Worm (Caenorhabditis elegans): ENCODE data around the gene T26H5.14.

Gene T26H5.14

DNA sequence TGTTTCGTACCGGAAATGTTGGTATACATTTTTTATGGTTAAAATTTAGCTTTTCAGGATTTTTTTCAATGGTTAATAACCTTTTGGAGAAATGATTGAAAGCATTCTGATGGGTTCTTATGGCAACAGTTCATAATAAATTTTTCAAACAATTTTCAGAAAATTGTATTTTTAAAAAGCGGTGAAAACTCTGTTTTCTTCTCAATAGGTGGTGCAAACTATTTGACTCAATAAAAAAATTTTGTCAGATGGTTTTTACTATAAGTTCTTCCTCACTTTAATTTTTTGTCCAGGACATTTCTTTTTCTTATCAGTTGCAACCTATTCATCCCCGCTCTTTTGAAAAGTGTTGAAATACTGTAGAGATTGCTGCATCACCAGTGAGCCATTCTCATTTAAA lies at the start of gene T26H5.14:
Gene T26H5.14 (plus strand): TSS at position 301 of the 400 bp plus-strand sequence.
- peak; percentile 40 for TF ChIP-seq elt-2 (tag; optimal IDR thresholded peaks at IDR 0.05)
- TF ChIP-seq ceh-82 (tag; optimal IDR thresholded peaks at IDR 0.05) = no peak
- TF ChIP-seq snpc-4 (tag; optimal IDR thresholded peaks at IDR 0.05) = no peak
- TF ChIP-seq pqm-1 (tag; optimal IDR thresholded peaks at IDR 0.05) = no peak

DNA sequence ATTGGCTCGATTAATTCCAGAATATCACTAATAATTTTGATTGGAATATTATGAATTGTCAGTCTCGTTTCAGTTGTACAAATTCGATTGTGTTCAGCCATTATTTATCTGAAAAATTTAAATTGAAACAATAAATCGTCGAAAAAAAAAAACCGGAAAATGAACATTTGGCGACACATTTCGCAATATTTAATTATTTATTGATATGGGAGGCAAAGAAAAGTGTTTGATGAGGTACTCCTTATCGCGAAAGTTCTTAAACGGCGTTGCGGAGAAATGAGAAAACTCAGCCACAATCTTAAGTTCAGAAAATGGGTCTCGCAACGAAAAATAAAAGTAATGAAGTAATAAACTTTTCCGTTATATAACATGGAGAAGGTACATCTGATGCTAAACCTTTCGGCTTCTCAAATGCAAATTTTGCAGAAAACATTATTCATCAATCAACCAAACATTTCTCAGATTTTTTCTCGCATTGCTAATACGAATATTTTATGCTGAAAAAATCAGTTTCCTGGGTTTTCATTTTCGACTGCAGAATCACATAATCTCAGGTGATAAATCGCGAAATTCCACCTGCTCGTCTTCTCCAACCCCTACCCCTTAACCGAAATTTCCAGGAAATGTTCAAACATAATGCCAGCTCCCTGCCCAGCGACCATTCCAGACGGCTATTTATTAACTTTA lies 49.1 kb upstream of the T26H5.14 start, which contains the start of the genes T06E6.15 and sri-7:
Gene T06E6.15 (minus strand): TSS at position 101 of the 687 bp plus-strand sequence.
Gene sri-7 (plus strand): TSS at position 637 of the 687 bp plus-strand sequence.
- TF ChIP-seq egl-5 (tag; optimal IDR thresholded peaks at IDR 0.05) = no peak
- no peak for TF ChIP-seq egl-27 (tag; optimal IDR thresholded peaks at IDR 0.05)
- no peak for TF ChIP-seq ceh-82 (tag; optimal IDR thresholded peaks at IDR 0.05)
- TF ChIP-seq unc-62 (GFP tag; optimal IDR thresholded peaks at IDR 0.05) = no peak
- no peak for TF ChIP-seq unc-39 (tag; optimal IDR thresholded peaks at IDR 0.05)
- no peak for TF ChIP-seq nhr-25 (tag; optimal IDR thresholded peaks at IDR 0.05)
- no peak for TF ChIP-seq jun-1 (tag; optimal IDR thresholded peaks at IDR 0.05)
- no peak for TF ChIP-seq skn-1 (tag; optimal IDR thresholded peaks at IDR 0.05)
- TF ChIP-seq nhr-28 (tag; optimal IDR thresholded peaks at IDR 0.05) = no peak
- TF ChIP-seq fos-1 (tag; optimal IDR thresholded peaks at IDR 0.05) = no peak
- no peak for TF ChIP-seq nhr-67 (tag; optimal IDR thresholded peaks at IDR 0.05)
- no peak for TF ChIP-seq ztf-4 (tag; optimal IDR thresholded peaks at IDR 0.05)

DNA sequence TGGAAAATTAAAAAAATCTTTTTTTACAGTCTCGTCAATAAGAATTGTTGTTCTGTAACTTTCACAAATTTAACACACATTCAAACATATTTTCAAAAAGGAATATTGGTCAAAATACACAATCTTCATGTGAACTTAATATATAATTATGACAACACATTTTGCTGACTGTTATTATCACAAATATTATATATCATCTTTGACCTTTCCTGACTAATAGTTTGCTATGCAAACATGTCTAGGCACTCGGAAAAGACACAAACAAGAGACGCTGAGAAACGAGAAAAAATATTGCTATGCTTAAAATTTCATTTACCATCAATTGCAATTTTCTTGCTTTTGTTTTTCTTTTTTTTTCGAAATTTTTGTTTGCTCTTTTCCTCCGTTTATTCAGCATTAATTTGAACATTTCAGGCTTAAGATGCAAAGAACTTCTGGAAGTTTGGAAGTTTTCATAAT lies 47.1 kb upstream of the T26H5.14 start, which contains the start of gene fbxa-135:
Gene fbxa-135 (plus strand): TSS at position 409 of the 459 bp plus-strand sequence.
- TF ChIP-seq ceh-82 (tag; optimal IDR thresholded peaks at IDR 0.05) (no peak), pha-4 (tag; optimal IDR thresholded peaks at IDR 0.05) (peak; percentile 41), elt-1 (tag; optimal IDR thresholded peaks at IDR 0.05) (no peak)

DNA sequence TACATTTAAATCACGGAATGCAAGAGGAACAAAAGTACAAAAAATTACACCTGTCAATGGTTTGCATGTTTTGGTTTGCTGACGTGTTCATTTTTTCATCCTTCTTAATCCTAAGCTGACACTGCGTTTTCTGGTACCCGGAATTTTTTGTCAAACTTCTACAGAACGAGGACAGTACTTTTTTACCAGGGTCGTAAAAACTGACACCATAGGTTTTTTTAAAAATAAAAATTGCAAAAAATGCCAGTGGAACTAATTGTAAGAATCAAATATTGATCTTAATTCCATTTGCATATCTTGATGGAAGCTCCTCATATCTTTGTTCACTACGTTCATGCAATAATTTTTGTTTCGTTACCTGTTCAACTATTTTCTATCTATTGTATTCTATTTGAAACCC lies 44.1 kb upstream of the T26H5.14 start, which contains the start of gene srh-258:
Gene srh-258 (plus strand): TSS at position 301 of the 400 bp plus-strand sequence.
- TF ChIP-seq ztf-11 (tag; optimal IDR thresholded peaks at IDR 0.05) (no peak), elt-2 (tag; optimal IDR thresholded peaks at IDR 0.05) (no peak), zag-1 (tag; optimal IDR thresholded peaks at IDR 0.05) (no peak), snpc-4 (tag; optimal IDR thresholded peaks at IDR 0.05) (no peak), ceh-9 (tag; optimal IDR thresholded peaks at IDR 0.05) (no peak), eor-1 (tag; optimal IDR thresholded peaks at IDR 0.05) (no peak), daf-12 (tag; optimal IDR thresholded peaks at IDR 0.05) (no peak), ZK546.5 (tag; optimal IDR thresholded peaks at IDR 0.05) (no peak), unc-62 (GFP tag; optimal IDR thresholded peaks at IDR 0.05) (no peak), hmg-11 (tag; optimal IDR thresholded peaks at IDR 0.05) (no peak), nhr-28 (tag; optimal IDR thresholded peaks at IDR 0.05) (no peak), jun-1 (tag; optimal IDR thresholded peaks at IDR 0.05) (no peak), unc-39 (tag; optimal IDR thresholded peaks at IDR 0.05) (no peak), fkh-2 (tag; optimal IDR thresholded peaks at IDR 0.05) (no peak), mdl-1 (tag; optimal IDR thresholded peaks at IDR 0.05) (no peak), nhr-12 (tag; optimal IDR thresholded peaks at IDR 0.05) (no peak), skn-1 (tag; optimal IDR thresholded peaks at IDR 0.05) (no peak)

DNA sequence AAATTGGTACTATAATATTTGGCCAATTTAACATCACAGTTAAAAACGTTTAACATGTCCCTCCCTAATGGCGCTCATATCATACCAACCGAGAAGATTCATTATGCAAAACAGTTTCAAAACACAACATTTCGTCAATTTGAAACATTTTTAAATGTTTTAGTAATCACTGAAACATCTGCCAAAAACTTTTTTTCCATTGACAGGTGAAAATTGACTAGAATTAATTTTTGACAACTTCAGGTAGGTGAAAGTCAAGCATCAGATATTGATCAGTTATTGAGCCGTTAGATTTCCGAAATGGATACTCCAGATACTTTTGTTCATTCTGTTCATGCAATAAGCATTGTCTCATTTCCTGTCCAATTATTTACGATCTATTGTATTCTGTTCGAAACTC lies 42.0 kb upstream of the T26H5.14 start, which contains the start of gene srh-257:
Gene srh-257 (plus strand): TSS at position 301 of the 400 bp plus-strand sequence.
- no peak for TF ChIP-seq unc-39 (tag; optimal IDR thresholded peaks at IDR 0.05)
- TF ChIP-seq fkh-10 (GFP tag; optimal IDR thresholded peaks at IDR 0.05) = no peak
- TF ChIP-seq daf-12 (tag; optimal IDR thresholded peaks at IDR 0.05) = no peak
- no peak for TF ChIP-seq tbx-2 (tag; optimal IDR thresholded peaks at IDR 0.05)
- TF ChIP-seq lin-39 (tag; optimal IDR thresholded peaks at IDR 0.05) = no peak

DNA sequence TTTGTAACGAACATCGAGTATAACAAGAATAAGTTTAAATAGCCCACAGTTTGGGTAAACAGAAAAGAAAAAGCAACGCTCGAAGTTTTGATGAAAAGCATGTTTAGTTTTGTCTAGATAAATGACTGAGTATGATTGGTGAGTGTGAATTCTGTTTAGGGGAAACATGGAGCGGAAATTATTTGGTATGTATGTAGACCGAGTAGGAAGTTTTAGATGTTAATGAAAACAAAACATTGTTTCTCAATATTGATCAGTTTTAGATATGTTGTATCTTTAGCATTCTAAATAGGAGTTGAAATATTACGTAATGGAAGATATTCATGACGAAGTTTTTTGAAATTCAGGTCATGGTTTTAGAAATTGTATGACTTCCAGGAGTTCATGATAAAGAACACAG lies 36.3 kb upstream of the T26H5.14 start, which contains the start of gene srbc-63:
Gene srbc-63 (minus strand): TSS at position 101 of the 400 bp plus-strand sequence.
- no peak for TF ChIP-seq nhr-25 (tag; optimal IDR thresholded peaks at IDR 0.05)
- TF ChIP-seq lin-15B (tag; optimal IDR thresholded peaks at IDR 0.05) = no peak
- no peak for TF ChIP-seq ceh-28 (tag; optimal IDR thresholded peaks at IDR 0.05)
